Fruit fly (Drosophila melanogaster) whole organism, embryonic: Measurements from ENCODE around the gene Coq2.

ENCODE experiments used
- BEAF-32 ChIP-seq: fragments of 200-800 bp; sonication (Bioruptor generic); optimal IDR thresholded peaks from 3 replicates; lab custom pipeline; 2017; ENCODE audit warnings: missing biosample characterization, missing genetic modification characterization, mild to moderate bottlenecking, moderate library complexity, missing genetic modification reagents
- Blimp-1 ChIP-seq: fragments of 200-800 bp; sonication (Bioruptor generic); optimal IDR thresholded peaks from 3 replicates; lab custom pipeline; 2018; ENCODE audit warnings: missing biosample characterization, missing genetic modification characterization, mild to moderate bottlenecking, moderate library complexity, missing genetic modification reagents
- C15 ChIP-seq: fragments of 200-800 bp; sonication (Bioruptor generic); IDR thresholded peaks from 3 replicates; pipeline ENCODE4 v1.3.6; 2022; ENCODE audit warnings: missing biosample characterization, missing genetic modification characterization
- CG10147 ChIP-seq: fragments of 200-800 bp; sonication (Bioruptor generic); optimal IDR thresholded peaks from 2 replicates; lab custom pipeline; 2019; ENCODE audit warnings: missing biosample characterization, mild to moderate bottlenecking, missing genetic modification characterization, moderate library complexity
- CG11723 ChIP-seq: fragments of 200-800 bp; sonication (Bioruptor generic); optimal IDR thresholded peaks from 2 replicates; lab custom pipeline; 2017; ENCODE audit warnings: missing biosample characterization, mild to moderate bottlenecking, missing genetic modification characterization
- CG12391 ChIP-seq: fragments of 200-800 bp; sonication (Bioruptor generic); optimal IDR thresholded peaks from 3 replicates; lab custom pipeline; 2018; ENCODE audit warnings: missing biosample characterization, mild to moderate bottlenecking, missing genetic modification characterization, moderate library complexity
- CG14965 ChIP-seq: fragments of 200-800 bp; sonication (Bioruptor generic); optimal IDR thresholded peaks from 2 replicates; lab custom pipeline; 2016; ENCODE audit warnings: missing biosample characterization, missing genetic modification characterization, borderline replicate concordance
- CG15073 ChIP-seq: fragments of 200-800 bp; sonication (Bioruptor generic); optimal IDR thresholded peaks from 2 replicates; lab custom pipeline; 2016; ENCODE audit warnings: missing biosample characterization, missing genetic modification characterization
- CG16779 ChIP-seq: fragments of 200-800 bp; sonication (Bioruptor generic); IDR thresholded peaks from 2 replicates; pipeline ENCODE4 v1.3.6; 2022; ENCODE audit warnings: missing biosample characterization, missing genetic modification characterization
- CG18476 ChIP-seq: fragments of 200-800 bp; sonication (Bioruptor generic); optimal IDR thresholded peaks from 2 replicates; lab custom pipeline; 2016; ENCODE audit warnings: missing biosample characterization, mild to moderate bottlenecking, missing genetic modification characterization
- CG3065 ChIP-seq: fragments of 200-800 bp; sonication (Bioruptor generic); optimal IDR thresholded peaks from 2 replicates; lab custom pipeline; 2016; ENCODE audit warnings: missing biosample characterization, missing genetic modification characterization
- CG34224 ChIP-seq: fragments of 200-800 bp; sonication (Bioruptor generic); IDR thresholded peaks from 3 replicates; pipeline ENCODE4 v1.3.6; 2022; ENCODE audit warnings: missing biosample characterization, missing genetic modification characterization; ENCODE audit not compliant: partially characterized antibody
- CG34422 ChIP-seq: fragments of 200-800 bp; sonication (Bioruptor generic); IDR thresholded peaks from 3 replicates; pipeline ENCODE4 v1.3.6; 2022; ENCODE audit warnings: missing biosample characterization, missing genetic modification characterization
- CG4360 ChIP-seq: fragments of 200-800 bp; sonication (Bioruptor generic); IDR thresholded peaks from 2 replicates; pipeline ENCODE4 v1.3.6; 2022; ENCODE audit warnings: missing biosample characterization, missing genetic modification characterization
- CG6654 ChIP-seq: fragments of 200-800 bp; sonication (Bioruptor generic); optimal IDR thresholded peaks from 2 replicates; lab custom pipeline; 2017; ENCODE audit warnings: missing biosample characterization, mild to moderate bottlenecking, missing genetic modification characterization
- CG9817 ChIP-seq: fragments of 200-800 bp; sonication (Bioruptor generic); optimal IDR thresholded peaks from 2 replicates; lab custom pipeline; 2018; ENCODE audit warnings: missing biosample characterization, mild to moderate bottlenecking, missing genetic modification characterization, moderate library complexity
- CHES-1-like ChIP-seq: fragments of 200-800 bp; sonication (Bioruptor generic); optimal IDR thresholded peaks from 2 replicates; lab custom pipeline; 2016; ENCODE audit warnings: missing biosample characterization, missing genetic modification characterization
- Dll ChIP-seq: fragments of 200-800 bp; sonication (Bioruptor generic); IDR thresholded peaks from 4 replicates; pipeline ENCODE4 v1.3.6; 2022; ENCODE audit warnings: missing biosample characterization, missing genetic modification characterization; ENCODE audit not compliant: partially characterized antibody
- Dp ChIP-seq: fragments of 200-800 bp; sonication (Bioruptor generic); optimal IDR thresholded peaks from 2 replicates; lab custom pipeline; 2018; ENCODE audit warnings: missing biosample characterization, mild to moderate bottlenecking, missing genetic modification characterization, moderate library complexity
- Elba2 ChIP-seq: fragments of 200-800 bp; sonication (Bioruptor generic); optimal IDR thresholded peaks from 3 replicates; lab custom pipeline; 2016; ENCODE audit warnings: missing biosample characterization, missing genetic modification characterization
- H15 ChIP-seq: fragments of 200-800 bp; sonication (Bioruptor generic); IDR thresholded peaks from 3 replicates; pipeline ENCODE4 v1.3.6; 2022; ENCODE audit warnings: missing biosample characterization, missing genetic modification characterization
- H2.0 ChIP-seq: fragments of 200-800 bp; sonication (Bioruptor generic); IDR thresholded peaks from 2 replicates; pipeline ENCODE4 v1.3.6; 2022; ENCODE audit warnings: missing biosample characterization, missing genetic modification characterization
- HLH3B ChIP-seq: fragments of 200-800 bp; sonication (Bioruptor generic); IDR thresholded peaks from 2 replicates; pipeline ENCODE4 v1.3.6; 2022; ENCODE audit warnings: missing biosample characterization, missing genetic modification characterization
- HLHmδ ChIP-seq: fragments of 200-800 bp; sonication (Bioruptor generic); optimal IDR thresholded peaks from 2 replicates; lab custom pipeline; 2018; ENCODE audit warnings: missing biosample characterization, mild to moderate bottlenecking, missing genetic modification characterization, moderate library complexity
- Hand ChIP-seq: fragments of 200-800 bp; sonication (Bioruptor generic); optimal IDR thresholded peaks from 2 replicates; lab custom pipeline; 2017; ENCODE audit warnings: mild to moderate bottlenecking, missing biosample characterization, missing genetic modification reagents, missing genetic modification characterization
- HmgD ChIP-seq: fragments of 200-800 bp; sonication (Bioruptor generic); optimal IDR thresholded peaks from 3 replicates; lab custom pipeline; 2016; ENCODE audit warnings: missing biosample characterization, missing genetic modification characterization
- Hmr ChIP-seq: fragments of 200-800 bp; sonication (Bioruptor generic); optimal IDR thresholded peaks from 3 replicates; lab custom pipeline; 2017; ENCODE audit warnings: mild to moderate bottlenecking, missing biosample characterization, missing genetic modification reagents, missing genetic modification characterization
- Hr39 ChIP-seq: fragments of >200 bp; optimal IDR thresholded peaks from 2 replicates; lab custom pipeline; 2017
- MTF-1 ChIP-seq: fragments of 200-800 bp; sonication (Bioruptor generic); optimal IDR thresholded peaks from 2 replicates; lab custom pipeline; 2018; ENCODE audit warnings: missing biosample characterization, mild to moderate bottlenecking, missing genetic modification characterization, borderline replicate concordance
- Myb ChIP-seq: fragments of 200-800 bp; sonication (Bioruptor generic); optimal IDR thresholded peaks from 2 replicates; lab custom pipeline; 2016; ENCODE audit warnings: missing biosample characterization, missing genetic modification characterization
- PHDP ChIP-seq: fragments of 200-800 bp; sonication (Bioruptor generic); optimal IDR thresholded peaks from 3 replicates; lab custom pipeline; 2018; ENCODE audit warnings: missing biosample characterization, mild to moderate bottlenecking, missing genetic modification characterization, moderate library complexity
- TFAM ChIP-seq: fragments of 200-800 bp; sonication (Bioruptor generic); optimal IDR thresholded peaks from 2 replicates; lab custom pipeline; 2017; ENCODE audit warnings: missing biosample characterization, missing genetic modification characterization, inconsistent platforms
- aop ChIP-seq: fragments of 200-800 bp; sonication (Bioruptor generic); IDR thresholded peaks from 2 replicates; pipeline ENCODE4 v1.3.6; 2022; ENCODE audit warnings: missing biosample characterization, missing genetic modification characterization
- ase ChIP-seq: fragments of 200-800 bp; sonication (Bioruptor generic); IDR thresholded peaks from 3 replicates; pipeline ENCODE4 v1.3.6; 2022; ENCODE audit warnings: missing biosample characterization, missing genetic modification characterization
- cg ChIP-seq: fragments of 200-800 bp; sonication (Bioruptor generic); optimal IDR thresholded peaks from 3 replicates; lab custom pipeline; 2019; ENCODE audit warnings: missing biosample characterization, mild to moderate bottlenecking, missing genetic modification characterization, moderate library complexity
- en ChIP-seq: fragments of 200-800 bp; sonication (Bioruptor generic); optimal IDR thresholded peaks from 2 replicates; lab custom pipeline; 2016; ENCODE audit warnings: missing biosample characterization, missing genetic modification characterization
- grau ChIP-seq: fragments of 200-800 bp; optimal IDR thresholded peaks from 3 replicates; lab custom pipeline; 2019; ENCODE audit warnings: missing biosample characterization, mild to moderate bottlenecking, missing genetic modification characterization, moderate library complexity
- hkb ChIP-seq, 2 experiments: fragments of 200-800 bp in 1 of 2; fragments of >200 bp in 1 of 2; sonication (Bioruptor generic) in 1 of 2; IDR thresholded peaks in 1 of 2; optimal IDR thresholded peaks in 1 of 2; 2 replicates each; pipeline versions ENCODE4 v1.3.6 to Lab custom; 2017 to 2022; ENCODE audit warnings: missing biosample characterization in 1 of 2, missing genetic modification characterization in 1 of 2
- maf-S ChIP-seq: fragments of 200-800 bp; sonication (Bioruptor generic); optimal IDR thresholded peaks from 2 replicates; lab custom pipeline; 2016; ENCODE audit warnings: missing biosample characterization, missing genetic modification characterization
- mam ChIP-seq: fragments of 200-800 bp; sonication (Bioruptor generic); optimal IDR thresholded peaks from 3 replicates; lab custom pipeline; 2016; ENCODE audit warnings: missing biosample characterization, missing genetic modification characterization
- onecut ChIP-seq: fragments of 200-800 bp; sonication (Bioruptor generic); IDR thresholded peaks from 2 replicates; pipeline ENCODE4 v1.3.6; 2022; ENCODE audit warnings: missing biosample characterization, missing genetic modification characterization
- peb ChIP-seq: fragments of 200-800 bp; sonication (Bioruptor generic); IDR thresholded peaks from 2 replicates; pipeline ENCODE4 v1.3.6; 2022; ENCODE audit warnings: missing biosample characterization, missing genetic modification characterization
- pho ChIP-seq: fragments of 200-800 bp; sonication (Bioruptor generic); optimal IDR thresholded peaks from 2 replicates; lab custom pipeline; 2016; ENCODE audit warnings: missing biosample characterization, missing genetic modification characterization
- prd ChIP-seq, 3 experiments: fragments of >200 bp in 2 of 3; fragments of 200-800 bp in 1 of 3; sonication (Bioruptor generic) in 1 of 3; optimal IDR thresholded peaks in 2 of 3; IDR thresholded peaks in 1 of 3; 2 replicates in 2 of 3; 3 replicates in 1 of 3; pipeline versions ENCODE4 v1.3.6 to Lab custom; 2017 to 2022; ENCODE audit warnings: missing biosample characterization in 1 of 3, missing genetic modification characterization in 1 of 3
- slou ChIP-seq: fragments of 200-800 bp; sonication (Bioruptor generic); optimal IDR thresholded peaks from 3 replicates; lab custom pipeline; 2016; ENCODE audit warnings: missing biosample characterization, missing genetic modification characterization
- trem ChIP-seq: fragments of 200-800 bp; optimal IDR thresholded peaks from 3 replicates; lab custom pipeline; 2019; ENCODE audit warnings: missing biosample characterization, mild to moderate bottlenecking, missing genetic modification characterization, moderate library complexity
- unpg ChIP-seq: fragments of 200-800 bp; sonication (Bioruptor generic); optimal IDR thresholded peaks from 3 replicates; lab custom pipeline; 2018; ENCODE audit warnings: missing biosample characterization, mild to moderate bottlenecking, missing genetic modification characterization, moderate library complexity
- yki ChIP-seq: fragments of >200 bp; optimal IDR thresholded peaks from 3 replicates; lab custom pipeline; 2018
- z ChIP-seq: fragments of 200-800 bp; sonication (Bioruptor generic); IDR thresholded peaks from 3 replicates; pipeline ENCODE4 v1.3.6; 2022; ENCODE audit warnings: missing biosample characterization, missing genetic modification characterization
- zfh1 ChIP-seq: fragments of 200-800 bp; sonication (Bioruptor generic); IDR thresholded peaks from 3 replicates; pipeline ENCODE4 v1.3.6; 2022; ENCODE audit warnings: missing biosample characterization, missing genetic modification characterization
- zfh2 ChIP-seq: fragments of 200-800 bp; sonication (Bioruptor generic); optimal IDR thresholded peaks from 2 replicates; lab custom pipeline; 2016; ENCODE audit warnings: missing biosample characterization, missing genetic modification characterization

Gene Coq2

DNA sequence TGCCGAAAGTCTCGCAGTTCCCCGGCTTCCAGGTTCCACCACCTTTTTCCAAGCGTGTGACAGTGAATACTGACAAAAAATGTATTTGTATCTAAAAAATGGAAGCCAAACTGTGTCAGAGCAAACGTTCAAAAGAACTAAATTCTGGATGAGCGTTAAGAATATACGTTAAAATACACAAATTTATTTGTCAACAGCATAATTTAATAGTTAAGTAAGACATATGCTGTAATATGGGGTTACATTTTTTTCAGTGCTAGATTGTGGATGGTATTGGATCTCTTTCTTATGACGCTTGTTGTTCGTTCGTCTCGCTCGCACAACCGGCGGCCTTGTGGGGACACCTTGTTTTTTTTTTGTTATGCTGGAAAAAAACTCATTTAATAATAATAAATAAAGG is 39.2 kb upstream of the Coq2 start (continued):
- peak; percentile 96 for TF ChIP-seq maf-S
- TF ChIP-seq TFAM (GFP tag; lab: Kevin White, UChicago), result peak; percentile 71
- TF ChIP-seq CG34224, result no peak
- no peak for TF ChIP-seq yki (lab: Kevin White, UChicago)
- peak; percentile 75 for TF ChIP-seq CG3065 (GFP tag; lab: Kevin White, UChicago)
- TF ChIP-seq Blimp-1 (GFP tag; lab: Kevin White, UChicago), result peak; percentile 91
- TF ChIP-seq CG11723 (GFP tag; lab: Kevin White, UChicago), result peak; percentile 80
- peak; percentile 82 for TF ChIP-seq CG6654 (GFP tag; lab: Kevin White, UChicago)
- TF ChIP-seq Hmr (GFP tag; lab: Kevin White, UChicago), result peak; percentile 98
- peak; percentile 96 for TF ChIP-seq CG9817 (tag; lab: Kevin White, UChicago)
- peak; percentile 83 for TF ChIP-seq trem (tag; lab: Kevin White, UChicago)
- TF ChIP-seq H2.0 (GFP tag; lab: Robert Waterston, UW), result peak; percentile 92
- TF ChIP-seq CG18476 (GFP tag; lab: Kevin White, UChicago), result peak; percentile 85
- peak; percentile 79 for TF ChIP-seq MTF-1 (GFP tag; lab: Kevin White, UChicago)
- no peak for TF ChIP-seq Dll (GFP tag; lab: Robert Waterston, UW)
- peak; percentile 97 for TF ChIP-seq grau (tag; lab: Kevin White, UChicago)
- no peak for TF ChIP-seq prd (optimal IDR thresholded peaks at IDR 0.05; lab: Kevin White, UChicago)
- peak; percentile 94 for TF ChIP-seq prd (GFP tag; IDR thresholded peaks at IDR 0.05; lab: Robert Waterston, UW)
- no peak for TF ChIP-seq HLHmδ (GFP tag; lab: Kevin White, UChicago)
- peak; percentile 97 for TF ChIP-seq CHES-1-like (GFP tag; lab: Kevin White, UChicago)
- no peak for TF ChIP-seq Hr39 (lab: Kevin White, UChicago)
- TF ChIP-seq Hand, result peak; percentile 94
- no peak for TF ChIP-seq cg (GFP tag; lab: Kevin White, UChicago)
- no peak for TF ChIP-seq z (GFP tag; lab: Robert Waterston, UW)
- TF ChIP-seq pho (GFP tag; lab: Kevin White, UChicago), result peak; percentile 98
- TF ChIP-seq HLH3B, result peak; percentile 94
- peak; percentile 84 for TF ChIP-seq peb
- TF ChIP-seq hkb (optimal IDR thresholded peaks at IDR 0.05; lab: Kevin White, UChicago), result no peak
- peak; percentile 96 for TF ChIP-seq hkb (GFP tag; IDR thresholded peaks at IDR 0.05; lab: Robert Waterston, UW)
- TF ChIP-seq CG12391 (tag; lab: Kevin White, UChicago), result peak; percentile 95
- TF ChIP-seq C15 (GFP tag; lab: Robert Waterston, UW), result peak; percentile 92
- no peak for TF ChIP-seq BEAF-32 (GFP tag; lab: Kevin White, UChicago)
- peak; percentile 53 for TF ChIP-seq CG15073 (GFP tag; lab: Kevin White, UChicago)
- TF ChIP-seq zfh1 (GFP tag; lab: Robert Waterston, UW), result peak; percentile 93
- peak; percentile 97 for TF ChIP-seq PHDP (tag; lab: Kevin White, UChicago)
- TF ChIP-seq aop, result peak; percentile 69
- TF ChIP-seq slou, result peak; percentile 92
- peak; percentile 93 for TF ChIP-seq ase (GFP tag; lab: Robert Waterston, UW)
- TF ChIP-seq Elba2, result no peak
- TF ChIP-seq CG4360 (GFP tag; lab: Robert Waterston, UW), result peak; percentile 63
- peak; percentile 98 for TF ChIP-seq mam (GFP tag; lab: Kevin White, UChicago)
- TF ChIP-seq onecut (GFP tag; lab: Robert Waterston, UW), result peak; percentile 73
- TF ChIP-seq Myb (GFP tag; lab: Kevin White, UChicago), result peak; percentile 87
- TF ChIP-seq HmgD, result peak; percentile 94
- TF ChIP-seq CG16779 (GFP tag; lab: Robert Waterston, UW), result peak; percentile 93
- peak; percentile 95 for TF ChIP-seq zfh2 (GFP tag; lab: Kevin White, UChicago)
- TF ChIP-seq CG34422 (GFP tag; lab: Robert Waterston, UW), result peak; percentile 92
- TF ChIP-seq Dp (GFP tag; lab: Kevin White, UChicago), result peak; percentile 4
- TF ChIP-seq unpg (GFP tag; lab: Kevin White, UChicago), result peak; percentile 97
- peak; percentile 77 for TF ChIP-seq CG14965
- TF ChIP-seq CG10147 (GFP tag; lab: Kevin White, UChicago), result peak; percentile 97
- TF ChIP-seq en (GFP tag; lab: Kevin White, UChicago), result peak; percentile 94
- peak; percentile 90 for TF ChIP-seq H15 (GFP tag; lab: Robert Waterston, UW)
